Worm (Caenorhabditis elegans) whole organism, L3 larva: ENCODE measurements around the gene hlh-8.

Experiments
- nhr-12 ChIP-seq: fragments of 150-350 bp; optimal IDR thresholded peaks from 2 replicates; lab custom pipeline; 2014; ENCODE audit warnings: missing biosample characterization, missing genetic modification characterization
- nhr-77 ChIP-seq: fragments of 150-350 bp; optimal IDR thresholded peaks from 2 replicates; lab custom pipeline; 2014; ENCODE audit warnings: missing biosample characterization, missing genetic modification characterization
- ztf-11 ChIP-seq: fragments of 150-350 bp; optimal IDR thresholded peaks from 2 replicates; lab custom pipeline; 2014; ENCODE audit warnings: missing biosample characterization, missing genetic modification characterization

DNA sequence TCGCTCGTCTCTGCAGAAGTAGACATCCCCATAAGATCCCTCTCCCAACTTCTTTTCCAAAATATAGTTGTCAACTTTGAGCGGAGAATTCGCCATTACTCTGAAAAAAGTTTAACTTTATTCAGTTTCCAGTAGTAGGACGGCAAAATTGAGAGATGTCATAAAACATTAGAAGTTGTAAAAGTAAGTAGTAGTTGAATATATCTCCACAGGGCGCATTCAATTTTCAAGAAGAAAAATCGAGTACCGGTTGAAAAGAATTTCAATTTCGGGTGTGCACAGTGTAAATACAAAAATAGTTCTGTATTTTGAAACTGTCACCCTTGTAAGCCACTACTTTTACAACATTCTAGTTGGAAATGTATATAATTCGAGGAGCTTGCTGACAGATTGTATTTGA is 34.4 kb downstream of the hlh-8 start, which contains the start of gene F22F1.2:
- no peak for TF ChIP-seq nhr-77 (tag; lab: Kevin White, UChicago)
- no peak for TF ChIP-seq ztf-11 (tag; lab: Kevin White, UChicago)
- TF ChIP-seq nhr-12: no peak
